Worm (Caenorhabditis elegans) whole organism, young adult: Measurements from ENCODE around the gene F46G10.1.

Experiments used
- C06A6.2 ChIP-seq: fragments of 200-800 bp; sonication (Bioruptor generic); conservative IDR thresholded peaks from 2 replicates; pipeline ENCODE4 v1.3.6; 2022; ENCODE audit warnings: missing genetic modification characterization, missing compliant biosample characterization
- D2030.7 ChIP-seq: fragments of 200-800 bp; sonication (Bioruptor generic); IDR thresholded peaks from 2 replicates; pipeline ENCODE4 v1.3.6; 2022; ENCODE audit warnings: missing genetic modification reagents, missing genetic modification characterization, missing compliant biosample characterization
- F22D6.2 ChIP-seq: sonication (generic microtip); optimal IDR thresholded peaks from 2 replicates; lab custom pipeline; 2016; ENCODE audit warnings: mild to moderate bottlenecking, missing genetic modification characterization, missing compliant biosample characterization
- F39B2.1 ChIP-seq: fragments of 200-800 bp; sonication (Bioruptor generic); IDR thresholded peaks from 2 replicates; pipeline ENCODE4 v1.3.6; 2022; ENCODE audit warnings: missing genetic modification reagents, missing genetic modification characterization, missing compliant biosample characterization
- F49E8.2 ChIP-seq: sonication (generic microtip); optimal IDR thresholded peaks from 3 replicates; lab custom pipeline; 2017; ENCODE audit warnings: missing genetic modification characterization, mild to moderate bottlenecking, missing compliant biosample characterization, antibody characterized with exemption, moderate library complexity; ENCODE audit not compliant: insufficient read depth
- K12H6.12 ChIP-seq: fragments of 200-800 bp; sonication (Bioruptor generic); optimal IDR thresholded peaks from 2 replicates; lab custom pipeline; 2018; ENCODE audit warnings: mild to moderate bottlenecking, missing genetic modification characterization, missing compliant biosample characterization
- T26A5.8 ChIP-seq: sonication (generic microtip); optimal IDR thresholded peaks from 2 replicates; lab custom pipeline; 2016; ENCODE audit warnings: missing genetic modification characterization, missing compliant biosample characterization
- Y56A3A.18 ChIP-seq: fragments of 200-800 bp; sonication (Bioruptor generic); IDR thresholded peaks from 2 replicates; pipeline ENCODE4 v1.3.6; 2022; ENCODE audit warnings: missing genetic modification reagents, missing genetic modification characterization, missing compliant biosample characterization
- Y67H2A.10 ChIP-seq: fragments of 200-800 bp; sonication (Bioruptor generic); conservative IDR thresholded peaks from 2 replicates; pipeline ENCODE4 v1.3.6; 2022; ENCODE audit warnings: missing genetic modification reagents, missing genetic modification characterization, missing compliant biosample characterization
- Y79H2A.3 ChIP-seq: fragments of 200-800 bp; sonication (Bioruptor generic); conservative IDR thresholded peaks from 2 replicates; pipeline ENCODE4 v1.3.6; 2022; ENCODE audit warnings: missing genetic modification reagents, missing genetic modification characterization, missing compliant biosample characterization
- Y95B8A.8 ChIP-seq: fragments of 200-800 bp; sonication (Bioruptor generic); IDR thresholded peaks from 2 replicates; pipeline ENCODE4 v1.3.6; 2022; ENCODE audit warnings: missing genetic modification reagents, missing genetic modification characterization, missing compliant biosample characterization
- aptf-3 ChIP-seq: fragments of 200-800 bp; sonication (Bioruptor generic); IDR thresholded peaks from 2 replicates; pipeline ENCODE4 v1.3.6; 2022; ENCODE audit warnings: missing genetic modification characterization, missing compliant biosample characterization
- athp-1 ChIP-seq: sonication (generic microtip); optimal IDR thresholded peaks from 2 replicates; lab custom pipeline; 2017; ENCODE audit warnings: mild to moderate bottlenecking, missing genetic modification characterization, missing compliant biosample characterization
- attf-3 ChIP-seq: fragments of 200-800 bp; sonication (Bioruptor generic); conservative IDR thresholded peaks from 2 replicates; pipeline ENCODE4 v1.3.6; 2022; ENCODE audit warnings: missing genetic modification reagents, missing genetic modification characterization, missing compliant biosample characterization
- attf-5 ChIP-seq: fragments of 200-800 bp; sonication (Bioruptor generic); optimal IDR thresholded peaks from 2 replicates; lab custom pipeline; 2018; ENCODE audit warnings: mild to moderate bottlenecking, missing genetic modification characterization, missing compliant biosample characterization
- attf-6 ChIP-seq: fragments of 200-800 bp; sonication (Bioruptor generic); IDR thresholded peaks from 2 replicates; pipeline ENCODE4 v1.3.6; 2022; ENCODE audit warnings: missing genetic modification reagents, missing genetic modification characterization, missing compliant biosample characterization
- bed-2 ChIP-seq: fragments of 200-800 bp; sonication (Bioruptor generic); IDR thresholded peaks from 2 replicates; pipeline ENCODE4 v1.3.6; 2022; ENCODE audit warnings: missing genetic modification reagents, missing genetic modification characterization, missing compliant biosample characterization
- ccch-3 ChIP-seq: fragments of 200-800 bp; sonication (Bioruptor generic); optimal IDR thresholded peaks from 2 replicates; lab custom pipeline; 2018; ENCODE audit warnings: mild to moderate bottlenecking, missing genetic modification characterization, missing compliant biosample characterization
- cebp-1 ChIP-seq, 2 experiments: fragments of 200-800 bp in 1 of 2; sonication (Bioruptor generic) in 1 of 2; sonication (generic microtip) in 1 of 2; IDR thresholded peaks in 1 of 2; optimal IDR thresholded peaks in 1 of 2; 2 replicates each; pipeline versions ENCODE4 v1.3.6 to Lab custom; 2017 to 2022; ENCODE audit warnings: missing compliant biosample characterization in 2 of 2, missing genetic modification characterization in 2 of 2, mild to moderate bottlenecking in 1 of 2, missing genetic modification reagents in 1 of 2, moderate library complexity in 1 of 2
- ceh-27 ChIP-seq: fragments of 200-800 bp; sonication (Bioruptor generic); optimal IDR thresholded peaks from 2 replicates; lab custom pipeline; 2018; ENCODE audit warnings: mild to moderate bottlenecking, missing genetic modification characterization, moderate library complexity, missing compliant biosample characterization
- ceh-40 ChIP-seq: fragments of 200-800 bp; sonication (Bioruptor generic); IDR thresholded peaks from 2 replicates; pipeline ENCODE4 v1.3.6; 2022; ENCODE audit warnings: missing genetic modification characterization, missing compliant biosample characterization
- die-1 ChIP-seq: sonication (generic microtip); optimal IDR thresholded peaks from 2 replicates; lab custom pipeline; 2016; ENCODE audit warnings: missing genotype, mild to moderate bottlenecking, missing genetic modification characterization, missing compliant biosample characterization
- dpff-1 ChIP-seq: sonication (generic microtip); optimal IDR thresholded peaks from 2 replicates; lab custom pipeline; 2017; ENCODE audit warnings: mild to moderate bottlenecking, missing genetic modification characterization, missing compliant biosample characterization
- egl-44 ChIP-seq: fragments of 200-800 bp; sonication (Bioruptor generic); IDR thresholded peaks from 2 replicates; pipeline ENCODE4 v1.3.6; 2022; ENCODE audit warnings: missing genetic modification reagents, missing genetic modification characterization, missing compliant biosample characterization
- him-1 ChIP-seq: sonication (generic microtip); optimal IDR thresholded peaks from 2 replicates; lab custom pipeline; 2016; ENCODE audit warnings: missing genotype, missing genetic modification reagents, missing genetic modification characterization, missing compliant biosample characterization
- hlh-12 ChIP-seq: sonication (generic microtip); optimal IDR thresholded peaks from 2 replicates; lab custom pipeline; 2016; ENCODE audit warnings: missing genetic modification characterization, missing compliant biosample characterization
- hlh-26 ChIP-seq: fragments of 200-800 bp; sonication (Bioruptor generic); conservative IDR thresholded peaks from 2 replicates; pipeline ENCODE4 v1.3.6; 2022; ENCODE audit warnings: missing genetic modification reagents, missing genetic modification characterization, missing compliant biosample characterization
- hmg-1.2 ChIP-seq: fragments of 200-800 bp; sonication (Bioruptor generic); IDR thresholded peaks from 2 replicates; pipeline ENCODE4 v1.3.6; 2022; ENCODE audit warnings: missing genetic modification reagents, missing genetic modification characterization, missing compliant biosample characterization
- hmg-20 ChIP-seq: fragments of 200-800 bp; sonication (Bioruptor generic); IDR thresholded peaks from 2 replicates; pipeline ENCODE4 v1.3.6; 2022; ENCODE audit warnings: missing genetic modification reagents, missing genetic modification characterization, missing compliant biosample characterization
- hrde-1 ChIP-seq: sonication (generic microtip); optimal IDR thresholded peaks from 2 replicates; lab custom pipeline; 2016; ENCODE audit warnings: missing genetic modification characterization, mild to moderate bottlenecking, missing compliant biosample characterization, moderate library complexity, missing genotype, missing genetic modification reagents, borderline replicate concordance
- let-526 ChIP-seq: fragments of 200-800 bp; sonication (Bioruptor generic); IDR thresholded peaks from 2 replicates; pipeline ENCODE4 v1.3.6; 2022; ENCODE audit warnings: missing genetic modification reagents, missing genetic modification characterization, missing compliant biosample characterization
- lin-26 ChIP-seq: fragments of 200-800 bp; sonication (Bioruptor generic); IDR thresholded peaks from 2 replicates; pipeline ENCODE4 v1.3.6; 2022; ENCODE audit warnings: missing genetic modification reagents, missing genetic modification characterization, missing compliant biosample characterization
- lin-35 ChIP-seq, 3 experiments: fragments of 150-350 bp in 2 of 3; sonication (generic microtip) in 1 of 3; optimal IDR thresholded peaks; 2 replicates each; lab custom pipeline; 2014 to 2018; ENCODE audit warnings: missing biosample characterization in 3 of 3, missing genetic modification characterization in 3 of 3, missing genetic modification reagents in 3 of 3
- lin-40 ChIP-seq: sonication (generic microtip); optimal IDR thresholded peaks from 2 replicates; lab custom pipeline; 2016; ENCODE audit warnings: missing genetic modification characterization, mild to moderate bottlenecking, missing compliant biosample characterization, missing genotype, missing genetic modification reagents
- lin-54 ChIP-seq: fragments of 200-800 bp; sonication (Bioruptor generic); optimal IDR thresholded peaks from 2 replicates; lab custom pipeline; 2018; ENCODE audit warnings: mild to moderate bottlenecking, missing genetic modification characterization, missing compliant biosample characterization
- lsy-27 ChIP-seq: sonication (generic microtip); optimal IDR thresholded peaks from 2 replicates; lab custom pipeline; 2017; ENCODE audit warnings: missing genetic modification characterization, mild to moderate bottlenecking, missing compliant biosample characterization, antibody characterized with exemption, missing genotype, borderline replicate concordance; ENCODE audit not compliant: insufficient read depth
- madf-10 ChIP-seq: sonication (generic microtip); optimal IDR thresholded peaks from 2 replicates; lab custom pipeline; 2016; ENCODE audit warnings: mild to moderate bottlenecking, missing genetic modification characterization, missing compliant biosample characterization
- madf-3 ChIP-seq: fragments of 200-800 bp; sonication (Bioruptor generic); IDR thresholded peaks from 2 replicates; pipeline ENCODE4 v1.3.6; 2022; ENCODE audit warnings: missing genetic modification reagents, missing genetic modification characterization, missing compliant biosample characterization
- mes-4 ChIP-seq: sonication (generic microtip); optimal IDR thresholded peaks from 2 replicates; lab custom pipeline; 2016; ENCODE audit warnings: missing genotype, missing genetic modification characterization, missing compliant biosample characterization
- nfyb-1 ChIP-seq: fragments of 200-800 bp; sonication (Bioruptor generic); IDR thresholded peaks from 2 replicates; pipeline ENCODE4 v1.3.6; 2022; ENCODE audit warnings: missing genetic modification reagents, missing genetic modification characterization, missing compliant biosample characterization
- nhr-120 ChIP-seq: fragments of 200-800 bp; sonication (Bioruptor generic); IDR thresholded peaks from 2 replicates; pipeline ENCODE4 v1.3.6; 2022; ENCODE audit warnings: missing genetic modification characterization, missing compliant biosample characterization
- nhr-179 ChIP-seq: sonication (generic microtip); optimal IDR thresholded peaks from 2 replicates; lab custom pipeline; 2016; ENCODE audit warnings: mild to moderate bottlenecking, missing genetic modification characterization, missing compliant biosample characterization
- nhr-27 ChIP-seq: fragments of 200-800 bp; sonication (Bioruptor generic); optimal IDR thresholded peaks from 2 replicates; lab custom pipeline; 2018; ENCODE audit warnings: mild to moderate bottlenecking, missing genetic modification characterization, moderate library complexity, missing compliant biosample characterization
- repo-1 ChIP-seq: sonication (generic microtip); optimal IDR thresholded peaks from 2 replicates; lab custom pipeline; 2017; ENCODE audit warnings: mild to moderate bottlenecking, missing genetic modification characterization, missing compliant biosample characterization
- rpc-1 ChIP-seq, 2 experiments: fragments of 150-350 bp in 1 of 2; sonication (generic microtip) in 1 of 2; optimal IDR thresholded peaks; 2 replicates each; lab custom pipeline; 2014 to 2018; ENCODE audit warnings: missing biosample characterization in 1 of 2, missing genetic modification characterization in 1 of 2, missing genetic modification reagents in 1 of 2, missing genotype in 1 of 2
- somi-1 ChIP-seq: fragments of 200-800 bp; sonication (Bioruptor generic); optimal IDR thresholded peaks from 2 replicates; lab custom pipeline; 2018; ENCODE audit warnings: mild to moderate bottlenecking, missing genetic modification characterization, missing compliant biosample characterization
- tlf-1 ChIP-seq: fragments of 200-800 bp; sonication (Bioruptor generic); optimal IDR thresholded peaks from 2 replicates; lab custom pipeline; 2018; ENCODE audit warnings: mild to moderate bottlenecking, missing genetic modification characterization, missing compliant biosample characterization
- zim-3 ChIP-seq: sonication (generic microtip); optimal IDR thresholded peaks from 2 replicates; lab custom pipeline; 2017; ENCODE audit warnings: mild to moderate bottlenecking, missing genetic modification characterization, moderate library complexity, missing compliant biosample characterization
- ztf-18 ChIP-seq: sonication (generic microtip); optimal IDR thresholded peaks from 2 replicates; lab custom pipeline; 2016; ENCODE audit warnings: missing genotype, mild to moderate bottlenecking, missing genetic modification characterization, missing compliant biosample characterization

Gene F46G10.1

ce11 chrX:13307852-13308251 lies 3.7 kb downstream of the F46G10.1 start (continued):
- peak; percentile 68 for TF ChIP-seq rpc-1 (optimal IDR thresholded peaks at IDR 0.05; lab: Kevin White, UChicago)
- TF ChIP-seq rpc-1 (tag; optimal IDR thresholded peaks at IDR 0.05; lab: Kevin White, UChicago), result peak; percentile 79
- TF ChIP-seq hmg-1.2 (GFP tag; lab: Robert Waterston, UW), result peak; percentile 39; the same call in 1 of the 2 replicates
- TF ChIP-seq attf-3 (GFP tag; lab: Robert Waterston, UW), result no peak
- no peak for TF ChIP-seq lsy-27
- no peak for TF ChIP-seq Y56A3A.18 (GFP tag; lab: Robert Waterston, UW)
- peak; percentile 45 for TF ChIP-seq die-1 (tag; lab: Kevin White, UChicago)
- no peak for TF ChIP-seq attf-6 (GFP tag; lab: Robert Waterston, UW)
- no peak for TF ChIP-seq ceh-27 (GFP tag; lab: Kevin White, UChicago)
- TF ChIP-seq Y67H2A.10, result no peak
- TF ChIP-seq Y95B8A.8 (GFP tag; lab: Robert Waterston, UW), result no peak
- TF ChIP-seq lin-40 (tag; lab: Kevin White, UChicago), result peak; percentile 15
- no peak for TF ChIP-seq bed-2 (GFP tag; lab: Robert Waterston, UW)
- TF ChIP-seq let-526 (GFP tag; lab: Robert Waterston, UW), result no peak
- TF ChIP-seq lin-26 (GFP tag; lab: Robert Waterston, UW), result peak; percentile 59
- no peak for TF ChIP-seq ceh-40 (GFP tag; lab: Robert Waterston, UW)
- TF ChIP-seq tlf-1 (GFP tag; lab: Kevin White, UChicago), result no peak
- no peak for TF ChIP-seq egl-44 (GFP tag; lab: Robert Waterston, UW)
- no peak for TF ChIP-seq Y79H2A.3 (GFP tag; lab: Robert Waterston, UW)
- TF ChIP-seq zim-3 (tag; lab: Kevin White, UChicago), result no peak
- no peak for TF ChIP-seq lin-54 (GFP tag; lab: Kevin White, UChicago)
- TF ChIP-seq C06A6.2 (GFP tag; lab: Robert Waterston, UW), result no peak
- no peak for TF ChIP-seq F49E8.2 (tag; lab: Kevin White, UChicago)
- no peak for TF ChIP-seq hlh-12 (tag; lab: Kevin White, UChicago)
- no peak for TF ChIP-seq athp-1 (tag; lab: Kevin White, UChicago)
- no peak for TF ChIP-seq hmg-20 (GFP tag; lab: Robert Waterston, UW)
- no peak for TF ChIP-seq K12H6.12 (tag; lab: Kevin White, UChicago)
- no peak for TF ChIP-seq repo-1
- no peak for TF ChIP-seq nfyb-1 (GFP tag; lab: Robert Waterston, UW)
- TF ChIP-seq T26A5.8 (tag; lab: Kevin White, UChicago), result no peak
- TF ChIP-seq ztf-18, result no peak
- TF ChIP-seq nhr-179, result no peak
- TF ChIP-seq F22D6.2 (tag; lab: Kevin White, UChicago), result no peak
- no peak for TF ChIP-seq attf-5
- TF ChIP-seq cebp-1 (GFP tag; IDR thresholded peaks at IDR 0.05; lab: Robert Waterston, UW), result no peak
- peak; percentile 40 for TF ChIP-seq cebp-1 (tag; optimal IDR thresholded peaks at IDR 0.05; lab: Kevin White, UChicago)
- TF ChIP-seq somi-1 (GFP tag; lab: Kevin White, UChicago), result no peak
- no peak for TF ChIP-seq nhr-27 (tag; lab: Kevin White, UChicago)
- no peak for TF ChIP-seq mes-4
- TF ChIP-seq aptf-3, result no peak
- no peak for TF ChIP-seq F39B2.1
- TF ChIP-seq hlh-26 (GFP tag; lab: Robert Waterston, UW), result no peak
- TF ChIP-seq D2030.7 (GFP tag; lab: Robert Waterston, UW), result peak; percentile 51
- TF ChIP-seq ccch-3 (GFP tag; lab: Kevin White, UChicago), result no peak
- TF ChIP-seq him-1 (tag; lab: Kevin White, UChicago), result no peak
- TF ChIP-seq dpff-1, result no peak
- no peak for TF ChIP-seq madf-10 (tag; lab: Kevin White, UChicago)
- no peak for TF ChIP-seq lin-35 (GFP tag; optimal IDR thresholded peaks at IDR 0.05; lab: Kevin White, UChicago)
- no peak for TF ChIP-seq madf-3 (GFP tag; lab: Robert Waterston, UW)
- TF ChIP-seq nhr-120 (GFP tag; lab: Robert Waterston, UW), result no peak
- TF ChIP-seq hrde-1 (tag; lab: Kevin White, UChicago), result no peak
